Worm (Caenorhabditis elegans) whole organism, L4 larva: ENCODE results near the gene arrd-15.

ENCODE experiments used
- D1046.2 ChIP-seq: fragments of 200-800 bp; sonication (Bioruptor generic); IDR thresholded peaks from 2 replicates; pipeline ENCODE4 v1.3.6; 2022; ENCODE audit warnings: missing genetic modification characterization, missing compliant biosample characterization
- F10B5.3 ChIP-seq: sonication (generic microtip); optimal IDR thresholded peaks from 2 replicates; lab custom pipeline; 2016; ENCODE audit warnings: mild to moderate bottlenecking, missing genetic modification characterization, missing compliant biosample characterization
- F26F4.8 ChIP-seq: fragments of 200-800 bp; sonication (Bioruptor generic); conservative IDR thresholded peaks from 2 replicates; pipeline ENCODE4 v1.3.6; 2022; ENCODE audit warnings: missing genetic modification characterization, missing compliant biosample characterization
- F44E2.7 ChIP-seq: fragments of 200-800 bp; sonication (Bioruptor generic); IDR thresholded peaks from 2 replicates; pipeline ENCODE4 v2.1.2; 2022; ENCODE audit warnings: missing genetic modification characterization, missing compliant biosample characterization
- Y75B8A.6 ChIP-seq: fragments of 200-800 bp; sonication (Bioruptor generic); IDR thresholded peaks from 2 replicates; pipeline ENCODE4 v1.3.6; 2022; ENCODE audit warnings: missing genetic modification reagents, missing genetic modification characterization, missing compliant biosample characterization
- aha-1 ChIP-seq: fragments of 150-350 bp; peaks from one replicate; lab custom pipeline; 2014; ENCODE audit warnings: missing biosample characterization, missing genetic modification characterization
- ces-1 ChIP-seq: fragments of 150-350 bp; sonication (generic microtip); optimal IDR thresholded peaks from 4 replicates; lab custom pipeline; 2014; ENCODE audit warnings: missing biosample characterization, missing genetic modification reagents, missing genetic modification characterization
- cey-2 ChIP-seq: sonication (generic microtip); optimal IDR thresholded peaks from 3 replicates; lab custom pipeline; 2017; ENCODE audit warnings: missing genetic modification characterization, mild to moderate bottlenecking, missing compliant biosample characterization, antibody characterized with exemption, borderline replicate concordance; ENCODE audit not compliant: insufficient read depth
- ctbp-1 ChIP-seq: fragments of 200-800 bp; sonication (Bioruptor generic); IDR thresholded peaks from 2 replicates; pipeline ENCODE4 v1.3.6; 2022; ENCODE audit warnings: missing genetic modification reagents, missing genetic modification characterization, missing compliant biosample characterization
- dmd-6 ChIP-seq: fragments of 200-800 bp; sonication (Bioruptor generic); IDR thresholded peaks from 2 replicates; pipeline ENCODE4 v1.3.6; 2022; ENCODE audit warnings: missing genetic modification reagents, missing genetic modification characterization, missing compliant biosample characterization
- dpl-1 ChIP-seq: fragments of 150-350 bp; optimal IDR thresholded peaks from 2 replicates; lab custom pipeline; 2014; ENCODE audit warnings: missing biosample characterization, missing genetic modification reagents, missing genetic modification characterization
- duxl-1 ChIP-seq: sonication (generic microtip); optimal IDR thresholded peaks from 2 replicates; lab custom pipeline; 2016; ENCODE audit warnings: mild to moderate bottlenecking, missing genetic modification characterization, moderate library complexity, missing compliant biosample characterization; ENCODE audit not compliant: poor library complexity
- dve-1 ChIP-seq: sonication (generic microtip); optimal IDR thresholded peaks from 2 replicates; lab custom pipeline; 2017; ENCODE audit warnings: antibody characterized with exemption, mild to moderate bottlenecking, missing genetic modification characterization, missing compliant biosample characterization; ENCODE audit not compliant: insufficient read depth
- egl-43 ChIP-seq: fragments of 200-800 bp; sonication (Bioruptor generic); IDR thresholded peaks from 2 replicates; pipeline ENCODE4 v1.3.6; 2022; ENCODE audit warnings: missing genetic modification reagents, missing genetic modification characterization, missing compliant biosample characterization
- fkh-10 ChIP-seq: fragments of 150-350 bp; optimal IDR thresholded peaks from 2 replicates; lab custom pipeline; 2014; ENCODE audit warnings: missing biosample characterization, missing genetic modification reagents, missing genetic modification characterization
- hlh-30 ChIP-seq: sonication (generic microtip); optimal IDR thresholded peaks from 2 replicates; lab custom pipeline; 2017; ENCODE audit warnings: antibody characterized with exemption, mild to moderate bottlenecking, missing genetic modification characterization, missing compliant biosample characterization; ENCODE audit not compliant: insufficient read depth
- hmg-1.1 ChIP-seq: fragments of 200-800 bp; sonication (Bioruptor generic); IDR thresholded peaks from 2 replicates; pipeline ENCODE4 v1.3.6; 2022; ENCODE audit warnings: missing genetic modification reagents, missing genetic modification characterization, missing compliant biosample characterization
- lin-1 ChIP-seq: fragments of 200-800 bp; sonication (Bioruptor generic); IDR thresholded peaks from 2 replicates; pipeline ENCODE4 v1.3.6; 2022; ENCODE audit warnings: missing genetic modification reagents, missing genetic modification characterization, missing compliant biosample characterization
- lin-29 ChIP-seq: fragments of 200-800 bp; sonication (Bioruptor generic); IDR thresholded peaks from 2 replicates; pipeline ENCODE4 v1.3.6; 2022; ENCODE audit warnings: missing genetic modification reagents, missing genetic modification characterization, missing compliant biosample characterization
- lin-38 ChIP-seq: fragments of 200-800 bp; sonication (Bioruptor generic); IDR thresholded peaks from 2 replicates; pipeline ENCODE4 v1.3.6; 2022; ENCODE audit warnings: missing genetic modification reagents, missing genetic modification characterization, missing compliant biosample characterization
- lsy-2 ChIP-seq, 2 experiments: fragments of 150-350 bp in 1 of 2; sonication (generic microtip) in 1 of 2; optimal IDR thresholded peaks; 2 replicates each; lab custom pipeline; 2014 to 2017; ENCODE audit warnings: missing biosample characterization in 2 of 2, missing genetic modification characterization in 2 of 2
- mep-1 ChIP-seq: fragments of 150-350 bp; sonication (generic microtip); optimal IDR thresholded peaks from 3 replicates; lab custom pipeline; 2014; ENCODE audit warnings: missing biosample characterization, missing genetic modification characterization
- mes-2 ChIP-seq: sonication (generic microtip); optimal IDR thresholded peaks from 2 replicates; lab custom pipeline; 2016; ENCODE audit warnings: missing genotype, mild to moderate bottlenecking, missing genetic modification characterization, missing compliant biosample characterization; ENCODE audit not compliant: poor library complexity, severe bottlenecking
- mxl-3 ChIP-seq: fragments of 200-800 bp; sonication (Bioruptor generic); optimal IDR thresholded peaks from 2 replicates; lab custom pipeline; 2018; ENCODE audit warnings: mild to moderate bottlenecking, missing genetic modification characterization, missing compliant biosample characterization
- nhr-76 ChIP-seq: fragments of 150-350 bp; optimal IDR thresholded peaks from 2 replicates; lab custom pipeline; 2014; ENCODE audit warnings: missing biosample characterization, missing genetic modification characterization
- pha-4 ChIP-seq, 2 experiments: fragments of 150-350 bp in 1 of 2; fragments of 200-800 bp in 1 of 2; sonication (Bioruptor generic) in 1 of 2; IDR thresholded peaks in 1 of 2; optimal IDR thresholded peaks in 1 of 2; 2 replicates each; pipeline versions ENCODE4 v1.3.6 to Lab custom; 2014 to 2022; ENCODE audit warnings: missing genetic modification characterization in 2 of 2, missing genetic modification reagents in 2 of 2, missing biosample characterization in 1 of 2, missing compliant biosample characterization in 1 of 2
- pqm-1 ChIP-seq: sonication (generic microtip); optimal IDR thresholded peaks from 2 replicates; lab custom pipeline; 2017; ENCODE audit warnings: missing biosample characterization, missing genetic modification characterization
- saeg-2 ChIP-seq: fragments of 200-800 bp; sonication (Bioruptor generic); IDR thresholded peaks from 2 replicates; pipeline ENCODE4 v1.3.6; 2022; ENCODE audit warnings: missing genetic modification reagents, missing genetic modification characterization, missing compliant biosample characterization
- sdz-12 ChIP-seq: fragments of 200-800 bp; sonication (Bioruptor generic); optimal IDR thresholded peaks from 2 replicates; lab custom pipeline; 2018; ENCODE audit warnings: mild to moderate bottlenecking, missing genetic modification characterization, missing compliant biosample characterization
- set-16 ChIP-seq: fragments of 200-800 bp; sonication (Bioruptor generic); IDR thresholded peaks from 2 replicates; pipeline ENCODE4 v1.3.6; 2022; ENCODE audit warnings: missing genetic modification reagents, missing genetic modification characterization, missing compliant biosample characterization
- snpc-4 ChIP-seq: fragments of 150-350 bp; optimal IDR thresholded peaks from 2 replicates; lab custom pipeline; 2014; ENCODE audit warnings: missing biosample characterization, missing genetic modification characterization
- spr-1 ChIP-seq: sonication (generic microtip); optimal IDR thresholded peaks from 2 replicates; lab custom pipeline; 2016; ENCODE audit warnings: mild to moderate bottlenecking, missing genetic modification characterization, missing compliant biosample characterization
- tag-97 ChIP-seq: fragments of 200-800 bp; sonication (Bioruptor generic); IDR thresholded peaks from 2 replicates; pipeline ENCODE4 v1.3.6; 2022; ENCODE audit warnings: missing genetic modification characterization, missing compliant biosample characterization
- unc-130 ChIP-seq: sonication (generic microtip); optimal IDR thresholded peaks from 2 replicates; lab custom pipeline; 2016; ENCODE audit warnings: missing genetic modification reagents, missing genetic modification characterization, missing compliant biosample characterization
- unc-39 ChIP-seq: sonication (generic microtip); optimal IDR thresholded peaks from 2 replicates; lab custom pipeline; 2017; ENCODE audit warnings: missing biosample characterization, missing genetic modification characterization
- zag-1 ChIP-seq: fragments of 150-350 bp; optimal IDR thresholded peaks from 2 replicates; lab custom pipeline; 2014; ENCODE audit warnings: missing biosample characterization, missing genetic modification characterization
- zfp-3 ChIP-seq: fragments of 200-800 bp; sonication (Bioruptor generic); conservative IDR thresholded peaks from 2 replicates; pipeline ENCODE4 v1.3.6; 2022; ENCODE audit warnings: missing genetic modification reagents, missing genetic modification characterization, missing compliant biosample characterization
- zip-2 ChIP-seq: fragments of 150-350 bp; optimal IDR thresholded peaks from 2 replicates; lab custom pipeline; 2014; ENCODE audit warnings: missing biosample characterization, missing genetic modification characterization
- ztf-11 ChIP-seq: fragments of 150-350 bp; optimal IDR thresholded peaks from 2 replicates; lab custom pipeline; 2014; ENCODE audit warnings: missing biosample characterization, missing genetic modification characterization

The arrd-15 gene

DNA sequence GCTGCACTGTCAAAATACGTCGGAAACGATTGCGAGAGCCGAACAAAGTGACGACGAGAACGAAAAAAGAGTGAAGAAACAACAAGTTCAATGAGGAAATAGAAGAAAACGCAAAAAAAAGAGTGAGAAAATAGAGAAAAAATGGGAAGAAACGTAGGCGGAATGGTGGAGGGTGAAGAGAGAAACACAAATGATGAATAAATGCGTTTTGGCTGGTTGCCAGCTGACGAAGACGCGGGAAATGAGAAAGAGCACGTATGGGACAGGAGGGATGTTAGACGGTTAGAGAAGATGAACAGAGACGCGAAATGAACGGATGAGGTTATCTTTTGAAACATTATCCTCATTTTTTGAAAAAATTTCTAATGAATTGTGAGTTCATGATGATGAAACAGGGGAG lies 55.1 kb downstream of the arrd-15 start (continued):
- TF ChIP-seq fkh-10 (GFP tag; lab: Kevin White, UChicago), result peak; percentile 76
- peak; percentile 59 for TF ChIP-seq hlh-30 (tag; lab: Kevin White, UChicago)
- peak; percentile 35 to 83 for TF ChIP-seq lsy-2 (tag; optimal IDR thresholded peaks at IDR 0.05; lab: Kevin White, UChicago)
- no peak for TF ChIP-seq sdz-12 (GFP tag; lab: Kevin White, UChicago)
- TF ChIP-seq mes-2 (tag; lab: Kevin White, UChicago), result peak; percentile 8
- no peak for TF ChIP-seq zag-1
- no peak for TF ChIP-seq Y75B8A.6
- TF ChIP-seq mep-1 (tag; lab: Kevin White, UChicago), result peak; percentile 70
- TF ChIP-seq zip-2 (tag; lab: Kevin White, UChicago), result no peak
- TF ChIP-seq pqm-1 (tag; lab: Kevin White, UChicago), result no peak
- no peak for TF ChIP-seq unc-39 (tag; lab: Kevin White, UChicago)
- TF ChIP-seq set-16 (GFP tag; lab: Robert Waterston, UW), result no peak
- TF ChIP-seq D1046.2 (GFP tag; lab: Robert Waterston, UW), result no peak
- no peak for TF ChIP-seq spr-1
- TF ChIP-seq duxl-1 (tag; lab: Kevin White, UChicago), result no peak
- peak; percentile 72 for TF ChIP-seq dmd-6 (GFP tag; lab: Robert Waterston, UW)
- TF ChIP-seq saeg-2, result no peak
- TF ChIP-seq ztf-11 (tag; lab: Kevin White, UChicago), result no peak
- no peak for TF ChIP-seq pha-4 (GFP tag; IDR thresholded peaks at IDR 0.05; lab: Robert Waterston, UW)
- no peak for TF ChIP-seq pha-4 (tag; optimal IDR thresholded peaks at IDR 0.05; lab: Kevin White, UChicago)
- 0 out of 2 replicates have a peak, but pooled peaks have one; percentile 21 for TF ChIP-seq lin-1 (GFP tag; lab: Robert Waterston, UW)
- TF ChIP-seq hmg-1.1 (GFP tag; lab: Robert Waterston, UW), result peak; percentile 62
- no peak for TF ChIP-seq egl-43
- TF ChIP-seq dpl-1 (GFP tag; lab: Kevin White, UChicago), result peak; percentile 43
- no peak for TF ChIP-seq tag-97
- peak; percentile 40; the same call in 1 of the 2 replicates for TF ChIP-seq lin-29 (GFP tag; lab: Robert Waterston, UW)
- no peak for TF ChIP-seq zfp-3 (GFP tag; lab: Robert Waterston, UW)
- TF ChIP-seq F26F4.8, result no peak
- TF ChIP-seq aha-1, result peak; percentile 98
- TF ChIP-seq dve-1 (tag; lab: Kevin White, UChicago), result peak; percentile 34
- TF ChIP-seq ces-1 (GFP tag; lab: Kevin White, UChicago), result peak; percentile 15
- TF ChIP-seq snpc-4 (tag; lab: Kevin White, UChicago), result no peak
- TF ChIP-seq mxl-3 (GFP tag; lab: Kevin White, UChicago), result peak; percentile 44
- TF ChIP-seq ctbp-1 (GFP tag; lab: Robert Waterston, UW), result peak; percentile 64; the same call in 1 of the 2 replicates
- TF ChIP-seq cey-2, result no peak
- no peak for TF ChIP-seq nhr-76 (tag; lab: Kevin White, UChicago)

DNA sequence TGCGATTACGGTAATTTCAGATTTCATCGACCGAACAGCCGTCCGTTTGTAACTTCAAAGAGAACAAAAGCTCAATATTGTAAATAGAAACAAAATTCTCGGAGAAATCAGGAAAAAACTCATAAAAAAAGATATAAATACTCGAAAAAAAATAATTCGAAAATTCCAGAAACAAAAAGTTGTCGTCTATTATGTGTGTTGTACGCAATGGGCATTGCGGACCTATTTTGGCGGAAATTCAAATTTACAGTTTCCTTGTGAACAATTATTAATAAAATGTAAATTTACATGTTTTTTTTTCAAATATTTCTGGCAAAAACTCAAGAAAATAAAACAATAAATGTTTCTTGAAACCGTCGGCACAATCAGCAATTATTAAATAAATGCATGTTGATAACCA lies 55.6 kb downstream of the arrd-15 start:
- TF ChIP-seq egl-43 (no peak), ztf-11 (tag; lab: Kevin White, UChicago) (no peak), unc-39 (tag; lab: Kevin White, UChicago) (no peak), unc-130 (GFP tag; lab: Kevin White, UChicago) (no peak), D1046.2 (GFP tag; lab: Robert Waterston, UW) (no peak), F10B5.3 (no peak), lin-38 (GFP tag; lab: Robert Waterston, UW) (no peak), F44E2.7 (GFP tag; lab: Robert Waterston, UW) (no peak)
- TF ChIP-seq, all 104 proteins: peak for 0
